Worm (Caenorhabditis elegans) whole organism, L2 larva: ENCODE results near the gene sedl-1.
A peak's percentile ranks its signal among the peaks of the same experiment; 100 is the strongest.
"Not testable (repeated sequence)": the region's sequence is repeated elsewhere in the genome, so short reads cannot be mapped to it uniquely, and the experiment has no call there.

ENCODE experiments used
- C34F6.9 ChIP-seq: fragments of 150-350 bp; optimal IDR thresholded peaks from 2 replicates; lab custom pipeline; 2014; ENCODE audit warnings: missing biosample characterization, missing genetic modification characterization
- F13H6.1 ChIP-seq: sonication (generic microtip); optimal IDR thresholded peaks from 2 replicates; lab custom pipeline; 2016; ENCODE audit warnings: missing genetic modification characterization, missing compliant biosample characterization
- R02D3.7 ChIP-seq: fragments of 150-350 bp; optimal IDR thresholded peaks from 2 replicates; lab custom pipeline; 2014; ENCODE audit warnings: missing biosample characterization, missing genetic modification characterization
- ZK546.5 ChIP-seq: sonication (generic microtip); optimal IDR thresholded peaks from 2 replicates; lab custom pipeline; 2017; ENCODE audit warnings: missing biosample characterization, missing genetic modification characterization
- aly-2 ChIP-seq: fragments of 150-350 bp; optimal IDR thresholded peaks from 2 replicates; lab custom pipeline; 2014; ENCODE audit warnings: missing biosample characterization, missing genetic modification characterization
- blmp-1 ChIP-seq: sonication (generic microtip); optimal IDR thresholded peaks from 2 replicates; lab custom pipeline; 2017; ENCODE audit warnings: missing genetic modification characterization, mild to moderate bottlenecking, missing compliant biosample characterization, antibody characterized with exemption, moderate library complexity; ENCODE audit not compliant: insufficient read depth
- ceh-16 ChIP-seq: fragments of 150-350 bp; optimal IDR thresholded peaks from 2 replicates; lab custom pipeline; 2014; ENCODE audit warnings: missing biosample characterization, missing genetic modification characterization
- crh-2 ChIP-seq: sonication (generic microtip); optimal IDR thresholded peaks from 2 replicates; lab custom pipeline; 2017; ENCODE audit warnings: missing biosample characterization, missing genetic modification characterization
- egl-27 ChIP-seq: sonication (generic microtip); optimal IDR thresholded peaks from 3 replicates; lab custom pipeline; 2017; ENCODE audit warnings: missing biosample characterization, missing genetic modification reagents, missing genetic modification characterization
- elt-1 ChIP-seq: fragments of 150-350 bp; optimal IDR thresholded peaks from 2 replicates; lab custom pipeline; 2014; ENCODE audit warnings: missing biosample characterization, missing genetic modification characterization
- elt-3 ChIP-seq: sonication (generic microtip); optimal IDR thresholded peaks from 2 replicates; lab custom pipeline; 2017; ENCODE audit warnings: missing biosample characterization, missing genetic modification characterization
- fos-1 ChIP-seq: fragments of 150-350 bp; optimal IDR thresholded peaks from 2 replicates; lab custom pipeline; 2014; ENCODE audit warnings: missing biosample characterization, missing genetic modification characterization
- gmeb-1 ChIP-seq: fragments of 150-350 bp; optimal IDR thresholded peaks from 2 replicates; lab custom pipeline; 2014; ENCODE audit warnings: missing biosample characterization, missing genetic modification characterization
- lin-11 ChIP-seq: fragments of 150-350 bp; sonication (generic microtip); optimal IDR thresholded peaks from 2 replicates; lab custom pipeline; 2014; ENCODE audit warnings: missing biosample characterization, missing genetic modification characterization, inconsistent platforms, mixed read lengths
- lin-13 ChIP-seq: fragments of 150-350 bp; optimal IDR thresholded peaks from 2 replicates; lab custom pipeline; 2014; ENCODE audit warnings: missing biosample characterization, missing genetic modification reagents, missing genetic modification characterization
- lsy-2 ChIP-seq, 2 experiments: fragments of 150-350 bp in 1 of 2; sonication (generic microtip) in 1 of 2; optimal IDR thresholded peaks; 2 replicates each; lab custom pipeline; 2014 to 2017; ENCODE audit warnings: missing biosample characterization in 2 of 2, missing genetic modification characterization in 2 of 2
- mab-5 ChIP-seq: fragments of 150-350 bp; optimal IDR thresholded peaks from 2 replicates; lab custom pipeline; 2014; ENCODE audit warnings: missing biosample characterization, missing genetic modification characterization
- mdl-1 ChIP-seq, 2 experiments: fragments of 150-350 bp in 1 of 2; sonication (generic microtip) in 1 of 2; optimal IDR thresholded peaks; 2 replicates each; lab custom pipeline; 2017; ENCODE audit warnings: missing biosample characterization in 2 of 2, missing genetic modification characterization in 2 of 2
- nhr-12 ChIP-seq: fragments of 150-350 bp; optimal IDR thresholded peaks from 2 replicates; lab custom pipeline; 2014; ENCODE audit warnings: missing biosample characterization, missing genetic modification characterization
- nhr-129 ChIP-seq: fragments of 150-350 bp; optimal IDR thresholded peaks from 2 replicates; lab custom pipeline; 2014; ENCODE audit warnings: missing biosample characterization, missing genetic modification characterization
- nhr-21 ChIP-seq: fragments of 150-350 bp; optimal IDR thresholded peaks from 2 replicates; lab custom pipeline; 2014; ENCODE audit warnings: missing biosample characterization, missing genetic modification characterization
- nhr-237 ChIP-seq: fragments of 150-350 bp; optimal IDR thresholded peaks from 2 replicates; lab custom pipeline; 2014; ENCODE audit warnings: missing biosample characterization, missing genetic modification characterization
- nhr-25 ChIP-seq: fragments of 150-350 bp; sonication (generic microtip); optimal IDR thresholded peaks from 3 replicates; lab custom pipeline; 2014; ENCODE audit warnings: missing biosample characterization, missing genetic modification characterization
- nhr-6 ChIP-seq: fragments of 150-350 bp; optimal IDR thresholded peaks from 2 replicates; lab custom pipeline; 2014; ENCODE audit warnings: missing biosample characterization, missing genetic modification characterization
- nhr-77 ChIP-seq: fragments of 150-350 bp; optimal IDR thresholded peaks from 2 replicates; lab custom pipeline; 2014; ENCODE audit warnings: missing biosample characterization, missing genetic modification characterization
- peb-1 ChIP-seq: fragments of 150-350 bp; optimal IDR thresholded peaks from 2 replicates; lab custom pipeline; 2014; ENCODE audit warnings: missing biosample characterization, missing genetic modification characterization
- sem-4 ChIP-seq: fragments of 150-350 bp; optimal IDR thresholded peaks from 2 replicates; lab custom pipeline; 2014; ENCODE audit warnings: missing biosample characterization, missing genetic modification reagents, missing genetic modification characterization
- skn-1 ChIP-seq: sonication (generic microtip); optimal IDR thresholded peaks from 2 replicates; lab custom pipeline; 2017; ENCODE audit warnings: missing biosample characterization, missing genetic modification characterization
- sma-9 ChIP-seq, 2 experiments: fragments of 150-350 bp in 1 of 2; sonication (generic microtip) in 1 of 2; optimal IDR thresholded peaks; 2 replicates each; lab custom pipeline; 2014 to 2016; ENCODE audit warnings: missing genetic modification characterization in 2 of 2, mild to moderate bottlenecking in 1 of 2, missing biosample characterization in 1 of 2, missing compliant biosample characterization in 1 of 2, missing genetic modification reagents in 1 of 2, moderate library complexity in 1 of 2
- snpc-4 ChIP-seq: fragments of 150-350 bp; optimal IDR thresholded peaks from 2 replicates; lab custom pipeline; 2014; ENCODE audit warnings: missing biosample characterization, missing genetic modification characterization
- unc-39 ChIP-seq: fragments of 150-350 bp; optimal IDR thresholded peaks from 2 replicates; lab custom pipeline; 2014; ENCODE audit warnings: missing biosample characterization, missing genetic modification characterization
- zag-1 ChIP-seq: fragments of 150-350 bp; optimal IDR thresholded peaks from 2 replicates; lab custom pipeline; 2014; ENCODE audit warnings: missing biosample characterization, missing genetic modification characterization
- ztf-11 ChIP-seq: sonication (generic microtip); optimal IDR thresholded peaks from 2 replicates; lab custom pipeline; 2017; ENCODE audit warnings: missing biosample characterization, missing genetic modification characterization
- ztf-4 ChIP-seq: fragments of 150-350 bp; optimal IDR thresholded peaks from 2 replicates; lab custom pipeline; 2014; ENCODE audit warnings: missing biosample characterization, missing genetic modification characterization

The sedl-1 gene

DNA sequence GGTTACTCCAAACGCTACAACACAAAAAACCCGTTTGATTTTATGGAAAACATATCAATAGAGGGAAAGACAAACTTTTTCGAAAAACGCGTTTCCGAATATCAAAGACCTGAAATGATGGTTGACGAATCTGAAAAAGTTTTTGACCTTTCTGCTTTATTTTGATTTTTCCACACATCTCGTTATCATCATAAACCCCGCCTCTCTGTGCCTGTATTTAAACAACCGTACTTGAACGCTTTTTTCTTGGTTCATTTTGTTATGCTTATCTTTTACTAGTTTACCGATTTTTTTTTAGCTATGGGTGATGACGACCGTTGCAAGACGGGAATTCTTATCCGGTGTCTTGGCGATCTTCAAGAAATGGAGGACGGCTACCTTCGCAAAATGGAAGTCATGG, 9.4 kb downstream of the sedl-1 start, which contains the start of gene F19G12.1:
Gene F19G12.1 (plus strand): TSS at position 301 of the 400 bp plus-strand sequence.
- TF ChIP-seq lsy-2 (tag; optimal IDR thresholded peaks at IDR 0.05; lab: Kevin White, UChicago); fos-1 (tag; lab: Kevin White, UChicago); lin-13 (GFP tag; lab: Kevin White, UChicago): not testable (repeated sequence)

DNA sequence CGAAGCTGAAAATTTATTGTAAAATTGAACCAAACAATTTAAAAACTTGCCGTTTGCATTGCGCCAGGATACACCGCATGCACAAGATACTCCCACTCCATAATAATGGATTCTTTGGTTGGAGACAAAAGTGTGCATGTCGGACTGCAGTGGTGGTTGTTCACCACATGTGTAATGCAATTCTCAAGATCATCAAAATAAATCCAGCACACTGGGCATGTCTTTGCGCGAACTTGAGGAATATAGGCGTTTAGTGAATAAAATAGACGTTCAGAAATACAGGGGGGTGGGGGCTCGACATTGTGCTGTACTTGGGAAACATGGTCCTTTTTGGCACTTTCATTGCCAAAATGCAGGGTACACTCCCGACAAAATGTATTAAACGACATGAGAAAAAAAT, 13.6 kb downstream of the sedl-1 start, which contains the start of gene F19G12.11:
Gene F19G12.11 (minus strand): TSS at position 101 of the 400 bp plus-strand sequence.
- TF ChIP-seq nhr-77 (tag; lab: Kevin White, UChicago): no peak
- no peak for TF ChIP-seq sem-4 (tag; lab: Kevin White, UChicago)
- TF ChIP-seq blmp-1 (tag; lab: Kevin White, UChicago): no peak
- no peak for TF ChIP-seq ceh-16 (tag; lab: Kevin White, UChicago)
- no peak for TF ChIP-seq nhr-129 (tag; lab: Kevin White, UChicago)
- TF ChIP-seq snpc-4 (tag; lab: Kevin White, UChicago): no peak
- no peak for TF ChIP-seq ZK546.5 (tag; lab: Kevin White, UChicago)
- TF ChIP-seq nhr-21: no peak
- TF ChIP-seq unc-39 (tag; lab: Kevin White, UChicago): no peak
- TF ChIP-seq nhr-12 (tag; lab: Kevin White, UChicago): no peak
- no peak for TF ChIP-seq elt-1
- TF ChIP-seq F13H6.1 (tag; lab: Kevin White, UChicago): no peak
- TF ChIP-seq nhr-6 (tag; lab: Kevin White, UChicago): no peak
- TF ChIP-seq mdl-1 (tag; optimal IDR thresholded peaks at IDR 0.05; lab: Kevin White, UChicago): no peak
- no peak for TF ChIP-seq mab-5
- TF ChIP-seq nhr-25 (tag; lab: Kevin White, UChicago): no peak
- TF ChIP-seq egl-27: no peak

DNA sequence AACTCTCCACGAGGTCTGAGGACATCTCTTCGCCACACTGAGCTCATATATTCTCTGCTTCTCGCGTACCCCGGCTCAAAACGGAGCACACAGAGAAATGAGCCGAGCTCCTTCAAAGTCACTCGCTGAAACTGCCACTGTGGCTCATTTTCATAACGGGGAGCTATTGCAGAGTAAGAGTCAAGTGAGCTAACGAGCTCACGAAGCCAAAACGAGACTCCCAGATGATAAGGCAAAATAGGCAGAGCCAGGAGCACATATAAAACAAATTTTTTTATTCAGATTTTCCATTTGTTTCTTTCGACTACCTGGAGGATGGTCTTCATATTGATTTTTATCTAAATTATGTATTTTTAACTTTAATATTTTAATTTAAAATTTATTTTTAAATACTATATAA, 15.6 kb downstream of the sedl-1 start, which contains the start of gene F19G12.3:
Gene F19G12.3 (plus strand): TSS at position 301 of the 400 bp plus-strand sequence.
- no peak for TF ChIP-seq R02D3.7 (tag; lab: Kevin White, UChicago)
- TF ChIP-seq aly-2: no peak
- TF ChIP-seq zag-1: no peak
- no peak for TF ChIP-seq nhr-6 (tag; lab: Kevin White, UChicago)
- TF ChIP-seq crh-2 (tag; lab: Kevin White, UChicago): no peak
- no peak for TF ChIP-seq nhr-77 (tag; lab: Kevin White, UChicago)
- TF ChIP-seq lin-11 (tag; lab: Kevin White, UChicago): no peak
- no peak for TF ChIP-seq unc-39 (tag; lab: Kevin White, UChicago)
- TF ChIP-seq nhr-237 (tag; lab: Kevin White, UChicago): no peak
- no peak for TF ChIP-seq F13H6.1 (tag; lab: Kevin White, UChicago)
- TF ChIP-seq skn-1 (tag; lab: Kevin White, UChicago): no peak
- no peak for TF ChIP-seq fos-1 (tag; lab: Kevin White, UChicago)
- no peak for TF ChIP-seq elt-3 (tag; lab: Kevin White, UChicago)
- TF ChIP-seq nhr-129 (tag; lab: Kevin White, UChicago): no peak
- no peak for TF ChIP-seq ztf-4 (tag; lab: Kevin White, UChicago)
- TF ChIP-seq lsy-2 (tag; optimal IDR thresholded peaks at IDR 0.05; lab: Kevin White, UChicago): no peak
- TF ChIP-seq C34F6.9 (tag; lab: Kevin White, UChicago): no peak
- no peak for TF ChIP-seq peb-1
- TF ChIP-seq gmeb-1 (tag; lab: Kevin White, UChicago): no peak
- no peak for TF ChIP-seq ztf-11 (tag; lab: Kevin White, UChicago)
- TF ChIP-seq, all 48 proteins: peak for 0

DNA sequence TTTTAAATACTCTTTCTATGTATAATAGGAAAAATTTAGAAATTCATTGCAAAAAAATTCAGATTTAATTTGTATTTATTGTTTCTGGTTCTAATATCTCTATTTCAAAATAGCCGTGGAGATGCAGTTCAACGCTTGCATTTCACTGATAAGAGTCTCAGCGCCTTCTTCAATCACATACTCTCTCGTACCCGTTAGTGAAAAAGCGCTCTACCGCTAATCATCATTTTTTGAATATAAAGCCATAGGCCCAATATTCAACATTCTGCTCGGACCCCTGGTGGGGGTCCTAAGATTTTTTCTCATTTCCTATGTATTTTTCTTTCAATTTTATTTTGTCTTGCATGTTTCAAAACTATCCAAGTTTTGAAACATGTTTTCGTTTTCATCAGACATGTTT, 19.5 kb downstream of the sedl-1 start:
- TF ChIP-seq blmp-1 (tag; lab: Kevin White, UChicago): no peak
- TF ChIP-seq skn-1 (tag; lab: Kevin White, UChicago): peak; percentile 99
- TF ChIP-seq, all 48 proteins: peak for 1

DNA sequence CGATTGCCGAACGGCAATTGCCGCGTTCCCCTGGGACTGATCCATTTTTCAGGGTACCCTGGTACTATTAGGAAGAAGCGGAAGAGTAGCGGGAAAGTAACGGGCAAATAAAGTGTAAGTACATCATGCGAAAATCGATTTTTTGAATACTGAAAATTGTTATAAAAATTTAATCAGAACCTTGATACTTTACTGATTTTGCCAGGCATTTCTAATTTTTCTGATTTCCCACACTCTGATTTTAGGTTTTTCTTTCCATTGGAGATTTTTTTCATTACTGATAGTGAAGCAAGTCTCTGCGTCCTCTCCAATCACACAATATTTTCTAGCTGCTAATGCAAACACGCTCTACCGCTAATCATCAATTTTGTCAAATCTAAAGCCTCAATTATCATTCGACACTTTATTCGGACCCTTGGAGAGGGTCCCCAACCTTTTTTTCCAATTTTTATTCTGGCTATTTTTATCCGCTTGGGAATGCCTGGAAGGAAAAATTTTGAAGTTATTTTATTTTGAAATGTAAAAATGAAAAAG, 20.8 kb downstream of the sedl-1 start, which contains the start of gene F19G12.9:
Gene F19G12.9 (plus strand): TSS at position 51 of the 534 bp plus-strand sequence.
- TF ChIP-seq skn-1 (tag; lab: Kevin White, UChicago) (peak; percentile 89), sma-9 (GFP tag; optimal IDR thresholded peaks at IDR 0.05; lab: Kevin White, UChicago) (no peak), sma-9 (tag; optimal IDR thresholded peaks at IDR 0.05; lab: Kevin White, UChicago) (no peak)
